Fruit fly (Drosophila melanogaster) S2 (cell line): Measurements from ENCODE around the gene CG11409.

Experiments
- CG8478 ChIP-seq: fragments of >200 bp; optimal IDR thresholded peaks from 2 replicates; lab custom pipeline; 2018
- CTCF ChIP-seq, 2 experiments: fragments of >200 bp; optimal IDR thresholded peaks; 2 replicates each; lab custom pipeline; 2018

DNA sequence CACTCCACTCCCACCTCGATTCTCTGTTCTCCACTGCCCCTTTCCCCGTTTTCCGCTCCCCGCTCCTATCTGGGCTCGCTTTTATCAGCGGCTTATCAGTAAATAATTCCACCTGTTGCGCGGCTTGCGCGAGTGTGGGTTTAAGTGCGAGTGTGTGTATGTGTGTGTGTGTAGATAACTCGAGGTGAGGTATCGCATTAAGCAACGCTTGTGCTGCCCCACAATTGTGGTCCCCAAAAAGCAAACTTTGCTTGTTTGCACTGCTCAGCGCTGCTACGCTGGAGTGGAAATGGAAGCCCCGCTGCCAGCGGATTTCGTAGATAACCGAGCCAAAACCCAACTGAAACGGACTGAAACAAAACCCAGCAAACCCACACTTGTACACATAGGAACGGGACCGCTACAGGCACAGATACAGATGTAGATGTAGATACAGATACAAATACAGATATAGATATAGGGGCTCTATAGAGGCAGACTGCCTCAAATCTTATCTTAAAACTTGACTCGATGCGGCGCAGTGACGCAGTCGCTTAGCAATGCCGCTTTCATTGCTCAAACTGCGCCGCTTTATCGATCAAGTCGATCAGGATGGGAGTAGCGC is 45.9 kb upstream of the CG11409 start:
- TF ChIP-seq CG8478 (lab: Kevin White, UChicago) (no peak), CTCF (optimal IDR thresholded peaks at IDR 0.05; lab: Kevin White, UChicago) (no peak)
